Worm (Caenorhabditis elegans) whole organism, L4 larva: Measurements from ENCODE around the gene sri-50.

Source experiments
- dmd-8 ChIP-seq: fragments of 200-800 bp; sonication (Bioruptor generic); IDR thresholded peaks from 2 replicates; pipeline ENCODE4 v1.3.6; 2022; ENCODE audit warnings: missing genetic modification characterization, missing compliant biosample characterization
- egl-27 ChIP-seq: sonication (generic microtip); optimal IDR thresholded peaks from 3 replicates; lab custom pipeline; 2017; ENCODE audit warnings: missing biosample characterization, missing genetic modification reagents, missing genetic modification characterization
- fkh-10 ChIP-seq: fragments of 150-350 bp; optimal IDR thresholded peaks from 2 replicates; lab custom pipeline; 2014; ENCODE audit warnings: missing biosample characterization, missing genetic modification reagents, missing genetic modification characterization
- lsy-2 ChIP-seq, 2 experiments: fragments of 150-350 bp in 1 of 2; sonication (generic microtip) in 1 of 2; optimal IDR thresholded peaks; 2 replicates each; lab custom pipeline; 2014 to 2017; ENCODE audit warnings: missing biosample characterization in 2 of 2, missing genetic modification characterization in 2 of 2
- nhr-237 ChIP-seq: sonication (generic microtip); optimal IDR thresholded peaks from 2 replicates; lab custom pipeline; 2017; ENCODE audit warnings: missing biosample characterization, missing genetic modification characterization
- zag-1 ChIP-seq: fragments of 150-350 bp; optimal IDR thresholded peaks from 2 replicates; lab custom pipeline; 2014; ENCODE audit warnings: missing biosample characterization, missing genetic modification characterization

- TF ChIP-seq egl-27 (tag; lab: Kevin White, UChicago) (no peak), zag-1 (tag; lab: Kevin White, UChicago) (no peak), nhr-237 (tag; lab: Kevin White, UChicago) (no peak), fkh-10 (GFP tag; lab: Kevin White, UChicago) (no peak), lsy-2 (tag; optimal IDR thresholded peaks at IDR 0.05; lab: Kevin White, UChicago) (no peak), dmd-8 (GFP tag; lab: Robert Waterston, UW) (no peak)
Measured at ce11 chrII:3206423-3206989, 3.0 kb downstream of the sri-50 start, which contains the start of the genes ZC239.20 and ZC239.21.
